Worm (Caenorhabditis elegans): ENCODE data around the gene M03F4.6.

The M03F4.6 gene

DNA sequence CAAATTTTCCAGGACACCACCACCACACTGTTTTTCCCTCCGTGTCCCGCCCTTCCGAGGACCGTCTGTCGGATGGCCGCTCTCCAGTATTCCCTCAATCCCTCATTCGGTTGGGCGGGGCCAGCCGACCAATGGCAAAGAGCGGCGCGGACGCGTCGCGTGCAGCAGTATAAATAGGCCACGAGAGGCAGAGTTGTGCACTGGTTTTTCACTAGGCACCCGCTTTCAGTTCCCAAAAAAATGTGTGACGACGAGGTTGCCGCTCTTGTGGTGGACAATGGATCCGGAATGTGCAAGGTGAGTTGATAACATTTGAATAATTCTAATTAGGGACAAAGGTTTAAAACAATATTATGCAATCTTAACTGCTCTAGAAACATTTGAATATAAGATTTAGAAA, 8.7 kb downstream of the M03F4.6 start, which contains the start of gene act-4 (continued):
- TF ChIP-seq egl-44 (GFP tag; IDR thresholded peaks at IDR 0.05) = no peak
- no peak for TF ChIP-seq ztf-18 (tag; optimal IDR thresholded peaks at IDR 0.05)
- no peak for TF ChIP-seq tbx-9 (tag; optimal IDR thresholded peaks at IDR 0.05; ENCODE audit: borderline replicate concordance)
- TF ChIP-seq aptf-3 (GFP tag; IDR thresholded peaks at IDR 0.05) = no peak
- TF ChIP-seq madf-10 (tag; optimal IDR thresholded peaks at IDR 0.05) = no peak
- TF ChIP-seq repo-1 (tag; optimal IDR thresholded peaks at IDR 0.05) = no peak
- no peak for TF ChIP-seq akir-1 (GFP tag; optimal IDR thresholded peaks at IDR 0.05)
- TF ChIP-seq nfya-1 (tag; optimal IDR thresholded peaks at IDR 0.05; ENCODE audit: borderline replicate concordance, insufficient read depth) = no peak
- no peak for TF ChIP-seq Y53F4B.3 (GFP tag; IDR thresholded peaks at IDR 0.05)
- no peak for TF ChIP-seq ceh-79 (tag; optimal IDR thresholded peaks at IDR 0.05)
- TF ChIP-seq ama-1 (optimal IDR thresholded peaks at IDR 0.05) = peak; percentile 84
- TF ChIP-seq ama-1 (GFP tag; optimal IDR thresholded peaks at IDR 0.05) = peak in 1 of 2 experiments; percentile 26
- no peak for TF ChIP-seq nhr-80 (tag; optimal IDR thresholded peaks at IDR 0.05)
- 0 out of 2 replicates have a peak, but pooled peaks have one; percentile 28 for TF ChIP-seq pbrm-1 (GFP tag; IDR thresholded peaks at IDR 0.05)
- TF ChIP-seq bed-1 (GFP tag; IDR thresholded peaks at IDR 0.05) = no peak
- TF ChIP-seq rpc-1 (optimal IDR thresholded peaks at IDR 0.05) = no peak
- TF ChIP-seq rpc-1 (tag; optimal IDR thresholded peaks at IDR 0.05) = no peak
- TF ChIP-seq hlh-26 (GFP tag; conservative IDR thresholded peaks at IDR 0.05) = no peak
- TF ChIP-seq F33H1.4 (GFP tag; IDR thresholded peaks at IDR 0.05) = no peak
- TF ChIP-seq ZK185.1 (tag; optimal IDR thresholded peaks at IDR 0.05; ENCODE audit: poor library complexity, severe bottlenecking) = peak; percentile 1
- no peak for TF ChIP-seq hmg-20 (GFP tag; IDR thresholded peaks at IDR 0.05)
- peak; percentile 5 for TF ChIP-seq die-1 (tag; optimal IDR thresholded peaks at IDR 0.05)
- TF ChIP-seq K11D2.4 (GFP tag; IDR thresholded peaks at IDR 0.05) = 0 out of 2 replicates have a peak, but pooled peaks have one; percentile 43
- peak; percentile 48 for TF ChIP-seq K12H6.12 (tag; optimal IDR thresholded peaks at IDR 0.05)
- peak; percentile 43; the same call in 1 of the 2 replicates for TF ChIP-seq egrh-3 (GFP tag; IDR thresholded peaks at IDR 0.05)
- TF ChIP-seq athp-1 (tag; optimal IDR thresholded peaks at IDR 0.05) = no peak

DNA sequence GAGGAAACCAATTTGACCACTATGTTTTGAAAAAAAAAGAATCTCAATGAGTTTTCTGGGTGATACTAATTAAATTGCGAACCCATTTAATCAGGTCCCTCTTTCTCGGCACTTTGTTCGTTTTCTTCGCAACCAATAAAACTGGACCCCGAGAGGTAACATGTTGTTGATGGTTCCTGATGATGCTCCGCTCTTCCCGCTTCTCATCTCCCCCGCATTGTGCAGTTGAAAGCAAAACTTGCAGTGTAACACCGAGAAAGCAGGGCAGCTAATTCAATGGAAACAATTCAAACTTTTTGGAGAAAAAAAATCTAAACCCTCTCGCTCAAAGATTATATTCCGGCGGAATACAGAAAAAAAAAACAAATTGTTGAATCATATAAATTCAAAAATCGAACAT, 9.7 kb downstream of the M03F4.6 start:
- TF ChIP-seq dpl-1 (GFP tag; optimal IDR thresholded peaks at IDR 0.05) = no peak
- TF ChIP-seq sdz-38 (tag; optimal IDR thresholded peaks at IDR 0.05) = no peak
- no peak for TF ChIP-seq lin-35 (GFP tag; optimal IDR thresholded peaks at IDR 0.05)
- TF ChIP-seq zfh-2 (GFP tag; conservative IDR thresholded peaks at IDR 0.05) = 0 out of 2 replicates have a peak, but pooled peaks have one; percentile 30
- TF ChIP-seq Y67H2A.10 (GFP tag; conservative IDR thresholded peaks at IDR 0.05) = no peak
- no peak for TF ChIP-seq nhr-120 (GFP tag; IDR thresholded peaks at IDR 0.05)
- TF ChIP-seq nhr-90 (tag; optimal IDR thresholded peaks at IDR 0.05) = no peak
- TF ChIP-seq hlh-26 (GFP tag; conservative IDR thresholded peaks at IDR 0.05) = no peak
- no peak for TF ChIP-seq repo-1 (tag; optimal IDR thresholded peaks at IDR 0.05)

DNA sequence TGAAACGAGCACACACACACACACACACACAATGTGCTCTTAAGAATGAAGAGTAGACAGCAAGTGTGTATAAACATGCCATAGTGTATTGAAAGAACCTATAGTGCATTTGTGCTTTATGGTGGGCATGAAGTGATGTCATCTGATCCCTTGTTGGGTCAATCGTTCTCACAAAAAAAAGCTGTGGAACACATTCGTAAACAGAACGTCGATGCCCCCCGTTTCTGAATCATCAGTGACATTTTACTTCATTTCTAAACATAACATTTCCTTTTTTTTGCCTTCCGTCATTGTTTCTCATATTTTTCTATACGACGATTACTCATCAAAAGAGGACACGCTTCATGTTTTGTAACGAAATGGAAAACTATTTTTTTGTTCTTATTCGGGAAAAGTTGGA, 10.1 kb downstream of the M03F4.6 start:
- TF ChIP-seq let-526 (GFP tag; IDR thresholded peaks at IDR 0.05) = no peak
- no peak for TF ChIP-seq F57A8.1 (GFP tag; optimal IDR thresholded peaks at IDR 0.05)
- no peak for TF ChIP-seq unc-62 (GFP tag; optimal IDR thresholded peaks at IDR 0.05)
- no peak for TF ChIP-seq F10E7.11 (tag; optimal IDR thresholded peaks at IDR 0.05)
- TF ChIP-seq ztf-28 (GFP tag; IDR thresholded peaks at IDR 0.05) = no peak
- no peak for TF ChIP-seq lin-54 (GFP tag; optimal IDR thresholded peaks at IDR 0.05)
- TF ChIP-seq nhr-27 (tag; optimal IDR thresholded peaks at IDR 0.05) = no peak

Measured in whole organism, young adult.